Worm (Caenorhabditis elegans): ENCODE measurements around the gene egg-1.

Gene egg-1

ce11 chrIII:5732925-5733324, 4.9 kb downstream of the egg-1 start, which contains the start of gene B0244.17 (continued):
- TF ChIP-seq lin-35 (GFP tag; optimal IDR thresholded peaks at IDR 0.05) = no peak
- no peak for TF ChIP-seq pax-3 (tag; optimal IDR thresholded peaks at IDR 0.05)
- no peak for TF ChIP-seq mef-2 (tag; optimal IDR thresholded peaks at IDR 0.05)
- no peak for TF ChIP-seq snpc-4 (tag; optimal IDR thresholded peaks at IDR 0.05)

DNA sequence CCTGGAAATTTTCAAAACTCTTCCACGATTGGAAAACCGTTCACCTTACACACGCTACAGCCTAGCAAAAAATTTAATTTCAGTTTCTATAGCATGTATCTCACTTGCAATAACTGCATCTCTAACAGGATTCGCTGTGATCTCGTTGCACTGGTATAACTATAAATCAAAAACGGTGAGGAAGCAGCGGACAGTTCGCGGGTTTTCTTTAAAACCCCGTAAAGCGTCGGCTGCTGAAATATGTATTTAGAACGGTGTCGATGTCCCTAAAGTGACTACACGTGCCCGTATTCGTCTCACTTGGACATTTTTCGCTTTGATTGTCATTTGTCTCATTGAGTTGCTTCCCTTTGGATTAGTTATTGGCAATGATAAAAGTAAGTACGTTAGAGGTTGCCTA, 6.3 kb downstream of the egg-1 start:
- no peak for TF ChIP-seq efl-1 (optimal IDR thresholded peaks at IDR 0.05)
- TF ChIP-seq efl-1 (GFP tag; optimal IDR thresholded peaks at IDR 0.05 in 1 of 2) = no peak
- no peak for TF ChIP-seq ceh-82 (tag; optimal IDR thresholded peaks at IDR 0.05)
- no peak for TF ChIP-seq nhr-19 (GFP tag; conservative IDR thresholded peaks at IDR 0.05)
- no peak for TF ChIP-seq ceh-90 (tag; optimal IDR thresholded peaks at IDR 0.05)
- TF ChIP-seq hpl-2 (GFP tag; optimal IDR thresholded peaks at IDR 0.05) = no peak
- no peak for TF ChIP-seq vab-15 (tag; optimal IDR thresholded peaks at IDR 0.05)

DNA sequence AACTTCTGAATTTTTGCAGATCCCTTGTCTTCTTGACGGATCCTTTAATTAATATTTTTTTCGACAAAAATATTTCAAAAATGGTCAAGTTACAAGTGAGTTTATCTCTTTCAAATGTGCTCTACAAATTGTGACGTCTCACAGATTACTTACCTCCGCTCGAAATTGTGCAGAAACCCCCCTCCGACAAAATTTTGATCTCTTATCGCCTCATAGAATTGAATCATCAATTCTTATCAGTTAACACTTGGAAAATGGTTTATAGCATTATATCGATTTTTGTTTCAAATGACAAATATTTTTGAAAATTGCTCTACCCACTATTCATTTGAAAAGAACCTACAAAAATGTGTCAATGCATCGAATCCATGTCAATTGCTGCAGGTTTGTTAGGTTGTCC, 6.9 kb downstream of the egg-1 start, which contains the start of gene B0244.10:
Gene B0244.10, plus strand, starts transcription at position 254 of the 400 bp plus-strand sequence.
- TF ChIP-seq elt-2 (tag; optimal IDR thresholded peaks at IDR 0.05) (peak; percentile 74), tlp-1 (tag; optimal IDR thresholded peaks at IDR 0.05) (peak; percentile 28), hpl-2 (GFP tag; optimal IDR thresholded peaks at IDR 0.05) (no peak)

- TF ChIP-seq mab-9 (GFP tag; IDR thresholded peaks at IDR 0.05) (no peak), isw-1 (GFP tag; IDR thresholded peaks at IDR 0.05) (no peak), nhr-90 (tag; optimal IDR thresholded peaks at IDR 0.05; ENCODE audit: poor library complexity) (no peak), C04F5.9 (tag; optimal IDR thresholded peaks at IDR 0.05) (no peak), fkh-10 (GFP tag; optimal IDR thresholded peaks at IDR 0.05) (no peak), nhr-237 (tag; optimal IDR thresholded peaks at IDR 0.05) (no peak), egl-13 (tag; optimal IDR thresholded peaks at IDR 0.05) (no peak), nhr-28 (tag; optimal IDR thresholded peaks at IDR 0.05) (no peak)
Measured at ce11 chrIII:5737708-5738107, 9.7 kb downstream of the egg-1 start, which contains the start of gene B0244.6. TSS of gene B0244.6 (plus strand) at chrIII:5738008.

ce11 chrIII:5740666-5741065, 12.7 kb downstream of the egg-1 start, which contains the start of gene B0244.16:
TSS of gene B0244.16 (plus strand) at chrIII:5740966.
- no peak for TF ChIP-seq efl-1 (optimal IDR thresholded peaks at IDR 0.05)
- peak in 1 of 2 experiments; percentile 15 for TF ChIP-seq efl-1 (GFP tag; optimal IDR thresholded peaks at IDR 0.05 in 1 of 2)
- no peak for TF ChIP-seq mef-2 (tag; optimal IDR thresholded peaks at IDR 0.05)

ce11 chrIII:5743084-5743483, 15.1 kb downstream of the egg-1 start, which contains the start of gene B0244.15:
TSS of gene B0244.15 (plus strand) at chrIII:5743384.
- TF ChIP-seq snpc-4 (tag; optimal IDR thresholded peaks at IDR 0.05) (no peak), unc-62 (GFP tag; optimal IDR thresholded peaks at IDR 0.05) (no peak), ceh-82 (tag; optimal IDR thresholded peaks at IDR 0.05) (no peak), ztf-11 (tag; optimal IDR thresholded peaks at IDR 0.05) (no peak), lin-15B (tag; optimal IDR thresholded peaks at IDR 0.05) (no peak), xbp-1 (tag; optimal IDR thresholded peaks at IDR 0.05) (no peak), pag-3 (tag; optimal IDR thresholded peaks at IDR 0.05; ENCODE audit: borderline replicate concordance, insufficient read depth) (no peak), sup-37 (GFP tag; optimal IDR thresholded peaks at IDR 0.05) (no peak), lin-35 (GFP tag; optimal IDR thresholded peaks at IDR 0.05) (no peak), unc-130 (tag; optimal IDR thresholded peaks at IDR 0.05) (no peak), lin-13 (GFP tag; optimal IDR thresholded peaks at IDR 0.05) (no peak), mef-2 (tag; optimal IDR thresholded peaks at IDR 0.05) (no peak), mdl-1 (tag; optimal IDR thresholded peaks at IDR 0.05) (no peak), lin-14 (GFP tag; optimal IDR thresholded peaks at IDR 0.05) (no peak), jun-1 (tag; optimal IDR thresholded peaks at IDR 0.05) (no peak), egl-27 (tag; optimal IDR thresholded peaks at IDR 0.05) (no peak), lsy-2 (tag; optimal IDR thresholded peaks at IDR 0.05) (no peak), nhr-12 (tag; optimal IDR thresholded peaks at IDR 0.05) (no peak), elt-2 (tag; optimal IDR thresholded peaks at IDR 0.05) (no peak), ceh-90 (tag; optimal IDR thresholded peaks at IDR 0.05) (no peak)

Data from whole organism, L1 larva.